Worm (Caenorhabditis elegans): ENCODE measurements around the gene srlf-17.

Gene srlf-17

ce11 chrIV:11110995-11111619 lies 8.6 kb upstream of the srlf-17 start, which contains the start of gene rps-5 (continued):
- peak; percentile 78 for TF ChIP-seq gmeb-1 (tag; optimal IDR thresholded peaks at IDR 0.05)

ce11 chrIV:11109771-11110170 lies 7.3 kb upstream of the srlf-17 start, which contains the start of gene pigk-1:
Gene pigk-1, minus strand, starts transcription at chrIV:11110018.
- TF ChIP-seq nhr-10 (tag; optimal IDR thresholded peaks at IDR 0.05) = no peak
- peak in 1 of 2 experiments; percentile 7 for TF ChIP-seq lsy-2 (tag; optimal IDR thresholded peaks at IDR 0.05)

- TF ChIP-seq nhr-11 (tag; optimal IDR thresholded peaks at IDR 0.05) (no peak), ztf-11 (tag; optimal IDR thresholded peaks at IDR 0.05) (no peak), ama-1 (optimal IDR thresholded peaks at IDR 0.05) (no peak), peb-1 (tag; optimal IDR thresholded peaks at IDR 0.05) (no peak), egl-27 (tag; optimal IDR thresholded peaks at IDR 0.05) (no peak), F13H6.1 (tag; optimal IDR thresholded peaks at IDR 0.05) (no peak), nhr-21 (tag; optimal IDR thresholded peaks at IDR 0.05) (no peak), aly-2 (tag; optimal IDR thresholded peaks at IDR 0.05) (no peak), ZK546.5 (tag; optimal IDR thresholded peaks at IDR 0.05) (no peak), alr-1 (tag; optimal IDR thresholded peaks at IDR 0.05) (no peak), lin-11 (tag; optimal IDR thresholded peaks at IDR 0.05) (no peak), nhr-25 (tag; optimal IDR thresholded peaks at IDR 0.05) (no peak), mbf-1 (tag; optimal IDR thresholded peaks at IDR 0.05) (no peak), mdl-1 (tag; optimal IDR thresholded peaks at IDR 0.05) (no peak), unc-62 (GFP tag; optimal IDR thresholded peaks at IDR 0.05) (no peak), nhr-77 (tag; optimal IDR thresholded peaks at IDR 0.05) (no peak), lin-39 (tag; optimal IDR thresholded peaks at IDR 0.05) (no peak), nhr-237 (tag; optimal IDR thresholded peaks at IDR 0.05) (no peak), ztf-4 (tag; optimal IDR thresholded peaks at IDR 0.05) (no peak)
Measured at ce11 chrIV:11105724-11106123, 3.2 kb upstream of the srlf-17 start, which contains the start of gene srlf-24. Gene srlf-24, minus strand, starts transcription at chrIV:11105824.

ce11 chrIV:11103501-11103900 lies 993 bp upstream of the srlf-17 start:
- TF ChIP-seq lin-13 (GFP tag; optimal IDR thresholded peaks at IDR 0.05) (no peak), ztf-11 (tag; optimal IDR thresholded peaks at IDR 0.05) (no peak)

- no peak for TF ChIP-seq nhr-6 (tag; optimal IDR thresholded peaks at IDR 0.05)
Measured at ce11 chrIV:11101383-11101782, 1.1 kb downstream of the srlf-17 start, which contains the start of gene srlf-18. Gene srlf-18, minus strand, starts transcription at chrIV:11101483.

- TF ChIP-seq elt-3 (tag; optimal IDR thresholded peaks at IDR 0.05) = no peak
- no peak for TF ChIP-seq nhr-77 (tag; optimal IDR thresholded peaks at IDR 0.05)
- TF ChIP-seq F13H6.1 (tag; optimal IDR thresholded peaks at IDR 0.05) = no peak
- TF ChIP-seq nhr-10 (tag; optimal IDR thresholded peaks at IDR 0.05) = no peak
- no peak for TF ChIP-seq gmeb-1 (tag; optimal IDR thresholded peaks at IDR 0.05)
- TF ChIP-seq blmp-1 (tag; optimal IDR thresholded peaks at IDR 0.05; ENCODE audit: insufficient read depth) = no peak
- no peak for TF ChIP-seq nhr-21 (tag; optimal IDR thresholded peaks at IDR 0.05)
- TF ChIP-seq ama-1 (optimal IDR thresholded peaks at IDR 0.05) = no peak
- no peak for TF ChIP-seq mbf-1 (tag; optimal IDR thresholded peaks at IDR 0.05)
- no peak for TF ChIP-seq mdl-1 (tag; optimal IDR thresholded peaks at IDR 0.05)
- no peak for TF ChIP-seq sem-4 (tag; optimal IDR thresholded peaks at IDR 0.05)
- TF ChIP-seq ztf-4 (tag; optimal IDR thresholded peaks at IDR 0.05) = no peak
- no peak for TF ChIP-seq elt-1 (tag; optimal IDR thresholded peaks at IDR 0.05)
- TF ChIP-seq snpc-4 (tag; optimal IDR thresholded peaks at IDR 0.05) = no peak
- no peak for TF ChIP-seq nhr-12 (tag; optimal IDR thresholded peaks at IDR 0.05)
- TF ChIP-seq ceh-82 (tag; optimal IDR thresholded peaks at IDR 0.05) = no peak
- no peak for TF ChIP-seq ceh-16 (tag; optimal IDR thresholded peaks at IDR 0.05)
Measured at ce11 chrIV:11100271-11100670, 2.2 kb downstream of the srlf-17 start, which contains the start of gene str-3. Gene str-3, minus strand, starts transcription at chrIV:11100371.
